Worm (Caenorhabditis elegans) whole organism, young adult: Measurements from ENCODE around the gene btb-12.

Source experiments
- Y67H2A.10 ChIP-seq: fragments of 200-800 bp; sonication (Bioruptor generic); conservative IDR thresholded peaks from 2 replicates; pipeline ENCODE4 v1.3.6; 2022; ENCODE audit warnings: missing genetic modification reagents, missing genetic modification characterization, missing compliant biosample characterization
- ZK185.1 ChIP-seq: sonication (generic microtip); optimal IDR thresholded peaks from 2 replicates; lab custom pipeline; 2016; ENCODE audit warnings: mild to moderate bottlenecking, missing genetic modification characterization, missing compliant biosample characterization; ENCODE audit not compliant: poor library complexity, severe bottlenecking
- ama-1 ChIP-seq, 3 experiments: fragments of 150-350 bp in 1 of 3; sonication (generic microtip) in 2 of 3; optimal IDR thresholded peaks; 2 replicates each; lab custom pipeline; 2014 to 2018; ENCODE audit warnings: missing biosample characterization in 2 of 3, missing genetic modification characterization in 2 of 3, missing genetic modification reagents in 2 of 3
- him-1 ChIP-seq: sonication (generic microtip); optimal IDR thresholded peaks from 2 replicates; lab custom pipeline; 2016; ENCODE audit warnings: missing genotype, missing genetic modification reagents, missing genetic modification characterization, missing compliant biosample characterization
- hmg-1.2 ChIP-seq: fragments of 200-800 bp; sonication (Bioruptor generic); IDR thresholded peaks from 2 replicates; pipeline ENCODE4 v1.3.6; 2022; ENCODE audit warnings: missing genetic modification reagents, missing genetic modification characterization, missing compliant biosample characterization
- lag-1 ChIP-seq: fragments of 200-800 bp; sonication (Bioruptor generic); IDR thresholded peaks from 2 replicates; pipeline ENCODE4 v1.3.6; 2022; ENCODE audit warnings: missing genetic modification reagents, missing genetic modification characterization, missing compliant biosample characterization
- nhr-179 ChIP-seq: sonication (generic microtip); optimal IDR thresholded peaks from 2 replicates; lab custom pipeline; 2016; ENCODE audit warnings: mild to moderate bottlenecking, missing genetic modification characterization, missing compliant biosample characterization
- pha-4 ChIP-seq: fragments of 150-350 bp; sonication (generic microtip); optimal IDR thresholded peaks from 2 replicates; lab custom pipeline; 2014; ENCODE audit warnings: missing biosample characterization, missing genetic modification reagents, missing genetic modification characterization

- TF ChIP-seq Y67H2A.10 (GFP tag; lab: Robert Waterston, UW) = no peak
- no peak for TF ChIP-seq him-1 (tag; lab: Kevin White, UChicago)
- no peak for TF ChIP-seq pha-4 (tag; lab: Kevin White, UChicago)
- no peak for TF ChIP-seq ama-1 (optimal IDR thresholded peaks at IDR 0.05; lab: Kevin White, UChicago)
- TF ChIP-seq ama-1 (GFP tag; optimal IDR thresholded peaks at IDR 0.05; lab: Kevin White, UChicago) = no peak
- no peak for TF ChIP-seq ZK185.1 (tag; lab: Kevin White, UChicago)
- TF ChIP-seq nhr-179 (tag; lab: Kevin White, UChicago) = no peak
- no peak for TF ChIP-seq lag-1
- TF ChIP-seq hmg-1.2 = no peak
Observed at ce11 chrII:1688813-1689212, 33.8 kb downstream of the btb-12 start, which contains the start of the genes fbxb-18 and fbxb-19.
